Fruit fly (Drosophila melanogaster) whole organism, embryonic: Measurements from ENCODE around the gene CG45428.

Source experiments
- Abd-B ChIP-seq: fragments of 200-800 bp; sonication (Bioruptor generic); optimal IDR thresholded peaks from 2 replicates; lab custom pipeline; 2018; ENCODE audit warnings: missing biosample characterization, mild to moderate bottlenecking, missing genetic modification characterization, moderate library complexity
- Antp ChIP-seq: fragments of 200-800 bp; sonication (Bioruptor generic); optimal IDR thresholded peaks from 3 replicates; lab custom pipeline; 2016; ENCODE audit warnings: missing biosample characterization, missing genetic modification characterization
- Bgb ChIP-seq: fragments of 200-800 bp; sonication (Bioruptor generic); IDR thresholded peaks from 2 replicates; pipeline ENCODE4 v1.3.6; 2022; ENCODE audit warnings: missing biosample characterization, missing genetic modification characterization; ENCODE audit not compliant: partially characterized antibody
- CG11093 ChIP-seq: fragments of 200-800 bp; sonication (Bioruptor generic); IDR thresholded peaks from 3 replicates; pipeline ENCODE4 v1.3.6; 2022; ENCODE audit warnings: missing biosample characterization, missing genetic modification characterization
- CG11696 ChIP-seq: fragments of 200-800 bp; sonication (Bioruptor generic); IDR thresholded peaks from 2 replicates; pipeline ENCODE4 v1.3.6; 2022; ENCODE audit warnings: missing biosample characterization, missing genetic modification characterization
- CG1233 ChIP-seq: fragments of 200-800 bp; sonication (Bioruptor generic); optimal IDR thresholded peaks from 4 replicates; lab custom pipeline; 2018; ENCODE audit warnings: missing biosample characterization, mild to moderate bottlenecking, missing genetic modification characterization
- CG13296 ChIP-seq: fragments of 200-800 bp; sonication (Bioruptor generic); optimal IDR thresholded peaks from 3 replicates; lab custom pipeline; 2018; ENCODE audit warnings: missing biosample characterization, mild to moderate bottlenecking, missing genetic modification characterization
- CG14050 ChIP-seq: fragments of 200-800 bp; sonication (Bioruptor generic); IDR thresholded peaks from 3 replicates; pipeline ENCODE4 v1.3.6; 2022; ENCODE audit warnings: missing biosample characterization, missing genetic modification characterization
- CG15073 ChIP-seq: fragments of 200-800 bp; sonication (Bioruptor generic); optimal IDR thresholded peaks from 2 replicates; lab custom pipeline; 2016; ENCODE audit warnings: missing biosample characterization, missing genetic modification characterization
- CG1647 ChIP-seq: fragments of 200-800 bp; sonication (Bioruptor generic); optimal IDR thresholded peaks from 3 replicates; lab custom pipeline; 2016; ENCODE audit warnings: missing biosample characterization, missing genetic modification characterization
- CG16813 ChIP-seq: fragments of 200-800 bp; sonication (Bioruptor generic); IDR thresholded peaks from 3 replicates; pipeline ENCODE4 v1.3.6; 2022; ENCODE audit warnings: missing biosample characterization, missing genetic modification characterization; ENCODE audit not compliant: partially characterized antibody
- CG17829 ChIP-seq: fragments of 200-800 bp; optimal IDR thresholded peaks from 2 replicates; lab custom pipeline; 2019; ENCODE audit warnings: missing biosample characterization, mild to moderate bottlenecking, missing genetic modification characterization, moderate library complexity
- CG43689 ChIP-seq: fragments of 200-800 bp; sonication (Bioruptor generic); IDR thresholded peaks from 2 replicates; pipeline ENCODE4 v1.3.6; 2022; ENCODE audit warnings: missing biosample characterization, missing genetic modification characterization
- CG4404 ChIP-seq: fragments of 200-800 bp; sonication (Bioruptor generic); IDR thresholded peaks from 2 replicates; pipeline ENCODE4 v1.3.6; 2022; ENCODE audit warnings: missing biosample characterization, missing genetic modification characterization
- CG6272 ChIP-seq: fragments of 200-800 bp; sonication (Bioruptor generic); IDR thresholded peaks from 2 replicates; pipeline ENCODE4 v1.3.6; 2022; ENCODE audit warnings: missing biosample characterization, missing genetic modification characterization
- CG7963 ChIP-seq: fragments of 200-800 bp; sonication (Bioruptor generic); IDR thresholded peaks from 3 replicates; pipeline ENCODE4 v1.3.6; 2022; ENCODE audit warnings: missing biosample characterization, missing genetic modification characterization; ENCODE audit not compliant: partially characterized antibody
- CG8478 ChIP-seq: fragments of >200 bp; optimal IDR thresholded peaks from 2 replicates; lab custom pipeline; 2018
- CG8944 ChIP-seq: fragments of 200-800 bp; sonication (Bioruptor generic); optimal IDR thresholded peaks from 3 replicates; lab custom pipeline; 2016; ENCODE audit warnings: missing biosample characterization, missing genetic modification characterization
- CG9727 ChIP-seq: fragments of 200-800 bp; sonication (Bioruptor generic); optimal IDR thresholded peaks from 3 replicates; lab custom pipeline; 2017; ENCODE audit warnings: missing biosample characterization, mild to moderate bottlenecking, missing genetic modification characterization
- D ChIP-seq, 2 experiments: fragments of 200-800 bp in 1 of 2; fragments of >200 bp in 1 of 2; sonication (Bioruptor generic) in 1 of 2; optimal IDR thresholded peaks; 2 replicates in 1 of 2; 3 replicates in 1 of 2; lab custom pipeline; 2017; ENCODE audit warnings: mild to moderate bottlenecking in 1 of 2, missing biosample characterization in 1 of 2, missing genetic modification characterization in 1 of 2, missing genetic modification reagents in 1 of 2
- Dll ChIP-seq: fragments of 200-800 bp; sonication (Bioruptor generic); IDR thresholded peaks from 4 replicates; pipeline ENCODE4 v1.3.6; 2022; ENCODE audit warnings: missing biosample characterization, missing genetic modification characterization; ENCODE audit not compliant: partially characterized antibody
- Gsc ChIP-seq: fragments of 200-800 bp; sonication (Bioruptor generic); IDR thresholded peaks from 2 replicates; pipeline ENCODE4 v1.3.6; 2022; ENCODE audit warnings: missing biosample characterization, missing genetic modification characterization
- Hmx ChIP-seq: fragments of 200-800 bp; sonication (Bioruptor generic); optimal IDR thresholded peaks from 2 replicates; lab custom pipeline; 2016; ENCODE audit warnings: missing biosample characterization, missing genetic modification characterization
- Mes4 ChIP-seq: fragments of 200-800 bp; sonication (Bioruptor generic); optimal IDR thresholded peaks from 2 replicates; lab custom pipeline; 2016; ENCODE audit warnings: missing biosample characterization, missing genetic modification characterization
- Pdp1 ChIP-seq, 2 experiments: fragments of 200-800 bp; sonication (Bioruptor generic); optimal IDR thresholded peaks; 3 replicates each; lab custom pipeline; 2016; ENCODE audit warnings: missing biosample characterization in 2 of 2, missing genetic modification characterization in 2 of 2, mild to moderate bottlenecking in 1 of 2, moderate library complexity in 1 of 2
- Ptx1 ChIP-seq: fragments of 200-800 bp; sonication (Bioruptor generic); IDR thresholded peaks from 2 replicates; pipeline ENCODE4 v1.3.6; 2022; ENCODE audit warnings: missing biosample characterization, missing genetic modification characterization
- Rx ChIP-seq: fragments of 200-800 bp; sonication (Bioruptor generic); IDR thresholded peaks from 2 replicates; pipeline ENCODE4 v1.3.6; 2022; ENCODE audit warnings: missing biosample characterization, missing genetic modification characterization
- Stat92E ChIP-seq, 3 experiments: fragments of >200 bp in 2 of 3; fragments of 200-800 bp in 1 of 3; sonication (Bioruptor generic) in 1 of 3; optimal IDR thresholded peaks; 2 replicates each; lab custom pipeline; 2017 to 2019; ENCODE audit warnings: missing biosample characterization in 3 of 3, missing genetic modification characterization in 3 of 3, mild to moderate bottlenecking in 1 of 3, moderate library complexity in 1 of 3
- Tbp ChIP-seq: fragments of >200 bp; optimal IDR thresholded peaks from 2 replicates; lab custom pipeline; 2018; ENCODE audit warnings: missing biosample characterization, missing genetic modification characterization
- Usf ChIP-seq: fragments of 200-800 bp; sonication (Bioruptor generic); optimal IDR thresholded peaks from 2 replicates; lab custom pipeline; 2017; ENCODE audit warnings: missing genotype, missing biosample characterization, missing genetic modification characterization
- amos ChIP-seq: fragments of 200-800 bp; sonication (Bioruptor generic); IDR thresholded peaks from 2 replicates; pipeline ENCODE4 v1.3.6; 2022; ENCODE audit warnings: missing biosample characterization, missing genetic modification characterization; ENCODE audit not compliant: partially characterized antibody
- br ChIP-seq: fragments of >200 bp; optimal IDR thresholded peaks from 2 replicates; lab custom pipeline; 2017
- da ChIP-seq: fragments of 200-800 bp; sonication (Bioruptor generic); optimal IDR thresholded peaks from 2 replicates; lab custom pipeline; 2016; ENCODE audit warnings: missing biosample characterization, missing genetic modification characterization
- dan ChIP-seq: fragments of 200-800 bp; sonication (Bioruptor generic); IDR thresholded peaks from 2 replicates; pipeline ENCODE4 v1.3.6; 2022; ENCODE audit warnings: missing biosample characterization, missing genetic modification characterization
- ems ChIP-seq: fragments of 200-800 bp; sonication (Bioruptor generic); optimal IDR thresholded peaks from 3 replicates; lab custom pipeline; 2016; ENCODE audit warnings: missing biosample characterization, missing genetic modification characterization
- esg ChIP-seq: fragments of 200-800 bp; sonication (Bioruptor generic); conservative IDR thresholded peaks from 2 replicates; pipeline ENCODE4 v1.3.6; 2022; ENCODE audit warnings: missing biosample characterization, missing genetic modification characterization
- gcm ChIP-seq: fragments of 200-800 bp; sonication (Bioruptor generic); optimal IDR thresholded peaks from 2 replicates; lab custom pipeline; 2019; ENCODE audit warnings: missing biosample characterization, mild to moderate bottlenecking, missing genetic modification characterization, moderate library complexity
- gfzf ChIP-seq: fragments of 200-800 bp; sonication (Bioruptor generic); optimal IDR thresholded peaks from 2 replicates; lab custom pipeline; 2016; ENCODE audit warnings: missing biosample characterization, mild to moderate bottlenecking, missing genetic modification characterization, moderate library complexity
- h ChIP-seq: fragments of >200 bp; optimal IDR thresholded peaks from 2 replicates; lab custom pipeline; 2017
- lab ChIP-seq: fragments of 200-800 bp; sonication (Bioruptor generic); optimal IDR thresholded peaks from 3 replicates; lab custom pipeline; 2017; ENCODE audit warnings: missing biosample characterization, missing genetic modification characterization, mild to moderate bottlenecking, moderate library complexity, missing genetic modification reagents
- nom ChIP-seq: fragments of 200-800 bp; sonication (Bioruptor generic); optimal IDR thresholded peaks from 2 replicates; lab custom pipeline; 2017; ENCODE audit warnings: missing biosample characterization, missing genetic modification characterization, mild to moderate bottlenecking, moderate library complexity, missing genetic modification reagents
- otp ChIP-seq: fragments of 200-800 bp; sonication (Bioruptor generic); IDR thresholded peaks from 3 replicates; pipeline ENCODE4, ENCODE4 v1.3.6; 2022; ENCODE audit warnings: missing biosample characterization, missing genetic modification characterization
- phol ChIP-seq: fragments of 200-800 bp; sonication (Bioruptor generic); optimal IDR thresholded peaks from 3 replicates; lab custom pipeline; 2018; ENCODE audit warnings: missing biosample characterization, mild to moderate bottlenecking, missing genetic modification characterization, moderate library complexity
- sc ChIP-seq, 3 experiments: fragments of >200 bp in 2 of 3; fragments of 200-800 bp in 1 of 3; sonication (Bioruptor generic) in 1 of 3; optimal IDR thresholded peaks; 2 replicates in 2 of 3; 3 replicates in 1 of 3; lab custom pipeline; 2017; ENCODE audit warnings: mild to moderate bottlenecking in 1 of 3, missing biosample characterization in 1 of 3, missing genetic modification characterization in 1 of 3, missing genetic modification reagents in 1 of 3
- shn ChIP-seq: fragments of 200-800 bp; sonication (Bioruptor generic); optimal IDR thresholded peaks from 3 replicates; lab custom pipeline; 2016; ENCODE audit warnings: missing biosample characterization, missing genetic modification characterization
- sqz ChIP-seq: fragments of 200-800 bp; sonication (Bioruptor generic); optimal IDR thresholded peaks from 3 replicates; lab custom pipeline; 2018; ENCODE audit warnings: missing biosample characterization, mild to moderate bottlenecking, missing genetic modification characterization
- ssp ChIP-seq: fragments of 200-800 bp; sonication (Bioruptor generic); IDR thresholded peaks from 2 replicates; pipeline ENCODE4 v1.3.6; 2022; ENCODE audit warnings: missing biosample characterization, missing genetic modification characterization
- ttk ChIP-seq: fragments of 200-800 bp; sonication (Bioruptor generic); IDR thresholded peaks from 2 replicates; pipeline ENCODE4 v2.1.2; 2022; ENCODE audit warnings: missing biosample characterization, missing genetic modification characterization
- tup ChIP-seq: fragments of 200-800 bp; sonication (Bioruptor generic); optimal IDR thresholded peaks from 2 replicates; lab custom pipeline; 2016; ENCODE audit warnings: missing biosample characterization, mild to moderate bottlenecking, missing genetic modification characterization, moderate library complexity
- zfh1 ChIP-seq: fragments of 200-800 bp; sonication (Bioruptor generic); IDR thresholded peaks from 3 replicates; pipeline ENCODE4 v1.3.6; 2022; ENCODE audit warnings: missing biosample characterization, missing genetic modification characterization
- zfh2 ChIP-seq: fragments of 200-800 bp; sonication (Bioruptor generic); optimal IDR thresholded peaks from 2 replicates; lab custom pipeline; 2016; ENCODE audit warnings: missing biosample characterization, missing genetic modification characterization

Gene CG45428

dm6 chr3L:22871845-22872361 is 35.0 kb upstream of the CG45428 start, which contains the start of the genes CG11109 and Arf1 (continued):
- TF ChIP-seq Dll (peak; percentile 51), Tbp (GFP tag; lab: Kevin White, UChicago) (no peak), CG8478 (lab: Kevin White, UChicago) (no peak), sc (optimal IDR thresholded peaks at IDR 0.05; lab: Kevin White, UChicago) (no peak), sc (GFP tag; optimal IDR thresholded peaks at IDR 0.05; lab: Kevin White, UChicago) (no peak), otp (GFP tag; lab: Robert Waterston, UW) (no peak), Gsc (GFP tag; lab: Robert Waterston, UW) (no peak), tup (GFP tag; lab: Kevin White, UChicago) (no peak), CG9727 (GFP tag; lab: Kevin White, UChicago) (no peak), Antp (GFP tag; lab: Kevin White, UChicago) (no peak), amos (GFP tag; lab: Robert Waterston, UW) (peak; percentile 85), da (GFP tag; lab: Kevin White, UChicago) (no peak), CG11696 (no peak), CG1647 (GFP tag; lab: Kevin White, UChicago) (no peak), CG4404 (GFP tag; lab: Robert Waterston, UW) (no peak), h (lab: Kevin White, UChicago) (no peak), lab (GFP tag; lab: Kevin White, UChicago) (no peak), CG14050 (GFP tag; lab: Robert Waterston, UW) (no peak), CG1233 (GFP tag; lab: Kevin White, UChicago) (no peak), shn (GFP tag; lab: Kevin White, UChicago) (no peak), CG43689 (no peak), CG7963 (peak; percentile 72), sqz (GFP tag; lab: Kevin White, UChicago) (peak; percentile 7), Usf (no peak), D (optimal IDR thresholded peaks at IDR 0.05; lab: Kevin White, UChicago) (no peak), D (GFP tag; optimal IDR thresholded peaks at IDR 0.05; lab: Kevin White, UChicago) (no peak), CG6272 (GFP tag; lab: Robert Waterston, UW) (no peak), ems (GFP tag; lab: Kevin White, UChicago) (no peak), Rx (GFP tag; lab: Robert Waterston, UW) (no peak), Hmx (GFP tag; lab: Kevin White, UChicago) (no peak), nom (GFP tag; lab: Kevin White, UChicago) (peak; percentile 12), Stat92E (GFP tag; optimal IDR thresholded peaks at IDR 0.05; lab: Kevin White, UChicago) (peak in 1 of 3 experiments; percentile 15), Pdp1 (GFP tag; optimal IDR thresholded peaks at IDR 0.05; lab: Kevin White, UChicago) (peak in 1 of 2 experiments; percentile 7), esg (GFP tag; lab: Robert Waterston, UW) (no peak), CG17829 (tag; lab: Kevin White, UChicago) (peak; percentile 29), phol (tag; lab: Kevin White, UChicago) (peak; percentile 6), CG15073 (GFP tag; lab: Kevin White, UChicago) (no peak), Bgb (peak; percentile 85), Ptx1 (GFP tag; lab: Robert Waterston, UW) (no peak), Mes4 (GFP tag; lab: Kevin White, UChicago) (no peak), dan (GFP tag; lab: Robert Waterston, UW) (no peak), CG13296 (GFP tag; lab: Kevin White, UChicago) (peak; percentile 23), ssp (no peak), zfh1 (GFP tag; lab: Robert Waterston, UW) (no peak), gfzf (peak; percentile 7), br (lab: Kevin White, UChicago) (no peak), Abd-B (GFP tag; lab: Kevin White, UChicago) (no peak), zfh2 (GFP tag; lab: Kevin White, UChicago) (no peak), gcm (no peak), CG8944 (GFP tag; lab: Kevin White, UChicago) (no peak), CG11093 (GFP tag; lab: Robert Waterston, UW) (no peak), CG16813 (GFP tag; lab: Robert Waterston, UW) (peak; percentile 49), ttk (GFP tag; lab: Robert Waterston, UW) (no peak)
